Worm (Caenorhabditis elegans) whole organism, L4/young adult: ENCODE results near the gene F38A5.2.
"Not testable (repeated sequence)": the region's sequence is repeated elsewhere in the genome, so short reads cannot be mapped to it uniquely, and the experiment has no call there.

Experiments used
- W03F9.2 ChIP-seq: fragments of 150-350 bp; optimal IDR thresholded peaks from 2 replicates; lab custom pipeline; 2014; ENCODE audit warnings: missing biosample characterization, missing genetic modification characterization
- dao-5 ChIP-seq: sonication (generic microtip); optimal IDR thresholded peaks from 2 replicates; lab custom pipeline; 2016; ENCODE audit warnings: missing genotype, missing genetic modification characterization, moderate library complexity, missing compliant biosample characterization
- him-1 ChIP-seq: sonication (generic microtip); optimal IDR thresholded peaks from 2 replicates; lab custom pipeline; 2016; ENCODE audit warnings: missing genotype, missing genetic modification reagents, missing genetic modification characterization, missing compliant biosample characterization

DNA sequence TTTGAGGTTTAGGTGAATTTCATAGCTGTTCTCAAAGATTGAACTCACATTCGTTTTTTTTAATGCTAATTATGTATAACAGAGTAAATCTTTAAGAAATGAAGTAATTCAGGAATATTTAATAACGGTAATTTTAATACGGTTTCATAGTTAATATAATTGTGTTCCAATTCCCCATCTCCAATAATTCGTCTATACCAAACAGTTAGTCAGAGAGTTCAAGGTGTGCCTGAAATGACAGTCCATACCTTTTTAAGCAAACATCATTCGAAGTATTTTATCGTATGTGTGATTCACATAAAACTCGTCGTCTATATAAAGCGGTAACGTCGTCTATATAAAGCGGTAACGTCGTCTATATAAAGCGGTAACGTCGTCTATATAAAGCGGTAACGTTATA is 13.5 kb upstream of the F38A5.2 start, which contains the start of gene nspb-5:
- TF ChIP-seq him-1; dao-5 (tag; lab: Kevin White, UChicago); W03F9.2 (tag; lab: Kevin White, UChicago): not testable (repeated sequence)
